Worm (Caenorhabditis elegans): ENCODE measurements around the gene Y43F8B.20.

- TF ChIP-seq flt-1 (GFP tag; IDR thresholded peaks at IDR 0.05) (no peak), ref-1 (GFP tag; conservative IDR thresholded peaks at IDR 0.05) (no peak)
These were observed 28.8 kb downstream of the Y43F8B.20 start for ce11 chrV:19520597-19521322.

Measured in whole organism, midembryonic.